Worm (Caenorhabditis elegans): ENCODE data around the gene Y75B8A.32.

ce11 chrIII:12331300-12331699 lies 27.1 kb downstream of the Y75B8A.32 start:
- TF ChIP-seq W03F9.2 (tag; optimal IDR thresholded peaks at IDR 0.05) (no peak), dao-5 (tag; optimal IDR thresholded peaks at IDR 0.05) (no peak)

Data from whole organism, L4/young adult.